Worm (Caenorhabditis elegans): ENCODE results near the gene srg-11.

- no peak for TF ChIP-seq mdl-1 (tag; optimal IDR thresholded peaks at IDR 0.05)
- TF ChIP-seq jun-1 (tag; optimal IDR thresholded peaks at IDR 0.05) = no peak
- no peak for TF ChIP-seq nhr-76 (tag; optimal IDR thresholded peaks at IDR 0.05)
- no peak for TF ChIP-seq nhr-237 (tag; optimal IDR thresholded peaks at IDR 0.05)
- no peak for TF ChIP-seq nhr-20 (tag; optimal IDR thresholded peaks at IDR 0.05)
- no peak for TF ChIP-seq ceh-8 (GFP tag; optimal IDR thresholded peaks at IDR 0.05)
- no peak for TF ChIP-seq aha-1 (tag; optimal IDR thresholded peaks at IDR 0.05)
Measured at ce11 chrIII:4659426-4659825, 20.4 kb upstream of the srg-11 start.
